Fruit fly (Drosophila melanogaster): Measurements from ENCODE around the gene CG7950.
A peak's percentile ranks its signal among the peaks of the same experiment; 100 is the strongest.

The CG7950 gene

DNA sequence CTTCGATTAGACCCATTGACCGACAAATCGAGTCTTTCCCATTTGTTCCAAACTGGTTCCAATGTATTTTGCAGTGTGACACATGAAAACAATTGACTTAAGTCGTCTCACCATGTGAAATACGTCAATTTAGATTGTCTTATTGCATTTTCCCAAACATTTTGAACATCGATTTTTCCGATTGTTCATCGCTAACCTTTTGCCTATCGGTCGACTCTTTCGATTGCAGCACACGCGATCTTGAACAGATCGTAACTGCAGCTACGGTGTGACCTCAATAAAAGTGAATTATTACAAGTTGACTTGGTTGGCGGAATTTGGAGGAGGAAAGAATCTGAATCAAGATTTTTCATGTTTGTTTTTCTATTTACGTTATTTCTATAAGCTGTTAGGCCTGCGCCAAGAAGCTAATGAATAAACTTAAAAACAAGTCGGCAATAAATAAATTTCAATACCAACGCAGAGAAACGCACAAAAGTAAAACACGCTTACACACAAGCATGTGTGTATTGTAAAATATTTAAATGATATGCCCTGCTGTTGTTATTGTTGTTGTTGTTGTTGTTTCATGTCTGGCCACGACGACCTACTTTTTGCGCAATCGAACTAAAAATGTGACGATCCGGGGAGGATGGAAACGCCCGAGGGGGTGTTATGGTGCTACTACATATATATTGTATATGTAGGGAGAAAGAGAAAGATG lies 3.9 kb downstream of the CG7950 start:
- peak; percentile 52 for TF ChIP-seq ftz-f1 (GFP tag; optimal IDR thresholded peaks at IDR 0.05)
- peak; percentile 50; the same call in 2 of the 3 replicates for TF ChIP-seq HLH4C (GFP tag; IDR thresholded peaks at IDR 0.05; ENCODE audit: partially characterized antibody)
- no peak for TF ChIP-seq toy (GFP tag; IDR thresholded peaks at IDR 0.05)
- peak; percentile 19 for TF ChIP-seq CG2116 (GFP tag; optimal IDR thresholded peaks at IDR 0.05)
- TF ChIP-seq cg (GFP tag; optimal IDR thresholded peaks at IDR 0.05), result peak; percentile 77
- TF ChIP-seq CG14860 (GFP tag; IDR thresholded peaks at IDR 0.05; ENCODE audit: partially characterized antibody), result peak; percentile 46; the same call in 2 of the 3 replicates
- TF ChIP-seq ken (GFP tag; IDR thresholded peaks at IDR 0.05), result 0 out of 3 replicates have a peak, but pooled peaks have one; percentile 26
- no peak for TF ChIP-seq B-H2 (GFP tag; optimal IDR thresholded peaks at IDR 0.05)
- TF ChIP-seq CG34376 (GFP tag; optimal IDR thresholded peaks at IDR 0.05), result peak; percentile 56
- no peak for TF ChIP-seq dm (GFP tag; optimal IDR thresholded peaks at IDR 0.05)
- peak; percentile 94 for TF ChIP-seq crol (GFP tag; IDR thresholded peaks at IDR 0.05)
- TF ChIP-seq CG9215 (GFP tag; IDR thresholded peaks at IDR 0.05), result no peak
- peak; percentile 4 for TF ChIP-seq CG1603 (tag; optimal IDR thresholded peaks at IDR 0.05)
- TF ChIP-seq Ets65A (GFP tag), result peak; percentile 9
- TF ChIP-seq CG6791 (GFP tag; IDR thresholded peaks at IDR 0.05; ENCODE audit: partially characterized antibody), result peak; percentile 64; the same call in 1 of the 3 replicates
- TF ChIP-seq chinmo (GFP tag; IDR thresholded peaks at IDR 0.05; ENCODE audit: partially characterized antibody), result peak; percentile 96
- no peak for TF ChIP-seq eve (GFP tag; optimal IDR thresholded peaks at IDR 0.05)
- TF ChIP-seq grau (tag; optimal IDR thresholded peaks at IDR 0.05), result peak; percentile 81
- no peak for TF ChIP-seq CG13123 (GFP tag; optimal IDR thresholded peaks at IDR 0.05)
- peak; percentile 86 for TF ChIP-seq CG4360 (GFP tag; IDR thresholded peaks at IDR 0.05)
- peak; percentile 47; the same call in 1 of the 2 replicates for TF ChIP-seq nerfin-2 (GFP tag; IDR thresholded peaks at IDR 0.05; ENCODE audit: partially characterized antibody)
- 0 out of 3 replicates have a peak, but pooled peaks have one; percentile 39 for TF ChIP-seq otp (GFP tag; IDR thresholded peaks at IDR 0.05)
- no peak for TF ChIP-seq CG10959 (GFP tag; IDR thresholded peaks at IDR 0.05)
- TF ChIP-seq kni (GFP tag; optimal IDR thresholded peaks at IDR 0.05), result peak; percentile 76
- TF ChIP-seq scrt (GFP tag; optimal IDR thresholded peaks at IDR 0.05), result no peak
- TF ChIP-seq ci (GFP tag; IDR thresholded peaks at IDR 0.05), result peak; percentile 19; the same call in 1 of the 3 replicates
- no peak for TF ChIP-seq CG17359 (tag; optimal IDR thresholded peaks at IDR 0.05)
- TF ChIP-seq gce (GFP tag; IDR thresholded peaks at IDR 0.05), result no peak
- no peak for TF ChIP-seq ham (GFP tag; IDR thresholded peaks at IDR 0.05)
- peak; percentile 47; the same call in 1 of the 2 replicates for TF ChIP-seq bbx (GFP tag; IDR thresholded peaks at IDR 0.05; ENCODE audit: partially characterized antibody)
- peak; percentile 75 for TF ChIP-seq CG12769 (tag; optimal IDR thresholded peaks at IDR 0.05)
- no peak for TF ChIP-seq Hr78 (GFP tag; optimal IDR thresholded peaks at IDR 0.05)
- no peak for TF ChIP-seq CG4328 (GFP tag; optimal IDR thresholded peaks at IDR 0.05)
- TF ChIP-seq CG6765 (GFP tag; optimal IDR thresholded peaks at IDR 0.05), result no peak
- peak; percentile 15 for TF ChIP-seq Vsx1 (GFP tag; optimal IDR thresholded peaks at IDR 0.05)
- 0 out of 2 replicates have a peak, but pooled peaks have one; percentile 30 for TF ChIP-seq Scr (GFP tag; IDR thresholded peaks at IDR 0.05; ENCODE audit: partially characterized antibody)
- peak; percentile 83 for TF ChIP-seq sd (tag; optimal IDR thresholded peaks at IDR 0.05)
- 0 out of 4 replicates have a peak, but pooled peaks have one; percentile 18 for TF ChIP-seq Dll (GFP tag; IDR thresholded peaks at IDR 0.05; ENCODE audit: partially characterized antibody)
- peak; percentile 18 for TF ChIP-seq sens (GFP tag)
- TF ChIP-seq abd-A (tag; optimal IDR thresholded peaks at IDR 0.05), result peak; percentile 90
- TF ChIP-seq pan (optimal IDR thresholded peaks at IDR 0.05), result no peak
- TF ChIP-seq pan (GFP tag; optimal IDR thresholded peaks at IDR 0.05 in 1 of 2, IDR thresholded peaks at IDR 0.05 in 1 of 2), result peak in 1 of 2 experiments; percentile 30
- peak in 1 of 2 experiments; percentile 88 for TF ChIP-seq Pdp1 (GFP tag; optimal IDR thresholded peaks at IDR 0.05)
- no peak for TF ChIP-seq h (optimal IDR thresholded peaks at IDR 0.05)
